Worm (Caenorhabditis elegans): ENCODE data around the gene F08F1.9.

ce11 chrX:8368210-8368609 lies 42.4 kb downstream of the F08F1.9 start:
- no peak for TF ChIP-seq F57A8.1 (GFP tag; optimal IDR thresholded peaks at IDR 0.05)
- TF ChIP-seq snpc-4 (GFP tag; optimal IDR thresholded peaks at IDR 0.05) = no peak
- TF ChIP-seq snpc-4 (tag; optimal IDR thresholded peaks at IDR 0.05) = peak in 1 of 4 experiments; percentile 48
- peak; percentile 46 for TF ChIP-seq hmg-1.2 (GFP tag; IDR thresholded peaks at IDR 0.05)
- no peak for TF ChIP-seq Y67H2A.10 (GFP tag; conservative IDR thresholded peaks at IDR 0.05)
- TF ChIP-seq ztf-25 (GFP tag; IDR thresholded peaks at IDR 0.05) = no peak
- no peak for TF ChIP-seq aptf-3 (GFP tag; IDR thresholded peaks at IDR 0.05)
- peak; percentile 93 for TF ChIP-seq ztf-18 (tag; optimal IDR thresholded peaks at IDR 0.05)
- no peak for TF ChIP-seq rec-8 (tag; optimal IDR thresholded peaks at IDR 0.05)
- peak; percentile 34 for TF ChIP-seq ceh-27 (GFP tag; optimal IDR thresholded peaks at IDR 0.05)
- peak; percentile 64; the same call in 1 of the 2 replicates for TF ChIP-seq cebp-1 (GFP tag; IDR thresholded peaks at IDR 0.05)
- peak; percentile 82 for TF ChIP-seq cebp-1 (tag; optimal IDR thresholded peaks at IDR 0.05)
- TF ChIP-seq ceh-58 (GFP tag; IDR thresholded peaks at IDR 0.05) = no peak
